Fruit fly (Drosophila melanogaster): ENCODE data around the gene Tmf.
A peak's percentile ranks its signal among the peaks of the same experiment; 100 is the strongest.

The Tmf gene

DNA sequence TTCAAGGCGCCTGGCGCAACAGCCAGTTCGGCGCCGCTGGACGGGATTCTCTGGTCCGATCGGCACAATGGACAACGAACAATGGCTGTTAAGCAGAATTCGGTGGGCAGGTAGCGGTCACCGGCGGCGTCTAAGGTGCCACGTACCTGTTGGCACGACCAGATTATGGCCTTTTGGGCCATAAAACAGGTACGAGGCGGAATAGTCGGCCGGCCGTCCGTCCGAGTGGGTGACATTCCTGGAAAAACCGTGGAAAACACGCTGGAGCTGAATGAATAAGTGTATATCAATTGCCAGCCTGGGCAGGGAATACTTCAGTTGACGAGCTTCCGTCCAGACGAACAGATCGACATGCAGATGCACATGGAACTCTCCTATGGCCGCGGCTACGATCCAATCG is 21.2 kb upstream of the Tmf start, which contains the start of gene Atx-1:
Atx-1 (plus strand) TSS at position 301 of the 400 bp plus-strand sequence.
- TF ChIP-seq CG17801 (GFP tag; optimal IDR thresholded peaks at IDR 0.05; ENCODE audit: partially characterized antibody) = no peak

DNA sequence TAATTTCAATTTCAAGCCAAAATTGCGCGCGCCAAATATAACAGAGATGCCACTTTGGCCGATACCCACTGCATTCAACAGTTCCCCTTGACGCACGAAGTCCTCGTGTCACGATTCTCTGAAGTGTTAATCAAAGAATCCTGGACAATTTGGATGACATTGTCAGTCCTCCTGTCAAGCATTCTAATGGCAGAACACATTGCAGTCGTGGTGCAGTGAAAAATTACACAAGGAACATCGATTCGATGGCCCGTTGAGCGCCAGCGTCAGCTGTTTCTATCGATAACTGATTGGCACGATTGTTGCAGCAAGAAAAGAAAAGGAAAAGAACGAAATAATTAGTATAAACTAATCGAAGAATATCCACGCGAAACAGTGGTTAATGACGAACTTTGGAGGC is 19.9 kb upstream of the Tmf start, which contains the start of gene nonC:
nonC (plus strand) TSS at position 294 of the 400 bp plus-strand sequence.
- peak; percentile 57 for TF ChIP-seq CG17801 (GFP tag; optimal IDR thresholded peaks at IDR 0.05; ENCODE audit: partially characterized antibody)

DNA sequence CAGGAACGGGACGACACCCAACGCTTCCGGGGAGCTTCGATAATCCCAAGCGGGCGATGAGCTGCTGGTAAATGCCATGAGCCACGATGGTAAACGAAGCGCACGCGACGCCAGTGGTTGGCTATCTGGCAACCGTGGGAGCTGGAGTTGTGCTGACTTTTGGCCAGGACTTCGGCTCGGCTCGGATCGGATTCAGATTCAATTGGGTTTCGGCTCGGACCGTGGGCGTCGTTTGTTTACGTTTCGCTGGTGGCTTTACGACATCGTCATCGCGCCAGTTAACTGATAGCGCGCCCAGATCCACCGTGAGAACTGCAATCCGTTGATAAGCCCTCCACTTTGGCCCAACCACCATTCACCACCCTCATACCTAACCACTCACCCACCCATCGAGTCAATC is 11.6 kb upstream of the Tmf start, which contains the start of gene mAChR-C:
mAChR-C (minus strand) TSS at position 101 of the 400 bp plus-strand sequence.
- no peak for TF ChIP-seq CG17801 (GFP tag; optimal IDR thresholded peaks at IDR 0.05; ENCODE audit: partially characterized antibody)

DNA sequence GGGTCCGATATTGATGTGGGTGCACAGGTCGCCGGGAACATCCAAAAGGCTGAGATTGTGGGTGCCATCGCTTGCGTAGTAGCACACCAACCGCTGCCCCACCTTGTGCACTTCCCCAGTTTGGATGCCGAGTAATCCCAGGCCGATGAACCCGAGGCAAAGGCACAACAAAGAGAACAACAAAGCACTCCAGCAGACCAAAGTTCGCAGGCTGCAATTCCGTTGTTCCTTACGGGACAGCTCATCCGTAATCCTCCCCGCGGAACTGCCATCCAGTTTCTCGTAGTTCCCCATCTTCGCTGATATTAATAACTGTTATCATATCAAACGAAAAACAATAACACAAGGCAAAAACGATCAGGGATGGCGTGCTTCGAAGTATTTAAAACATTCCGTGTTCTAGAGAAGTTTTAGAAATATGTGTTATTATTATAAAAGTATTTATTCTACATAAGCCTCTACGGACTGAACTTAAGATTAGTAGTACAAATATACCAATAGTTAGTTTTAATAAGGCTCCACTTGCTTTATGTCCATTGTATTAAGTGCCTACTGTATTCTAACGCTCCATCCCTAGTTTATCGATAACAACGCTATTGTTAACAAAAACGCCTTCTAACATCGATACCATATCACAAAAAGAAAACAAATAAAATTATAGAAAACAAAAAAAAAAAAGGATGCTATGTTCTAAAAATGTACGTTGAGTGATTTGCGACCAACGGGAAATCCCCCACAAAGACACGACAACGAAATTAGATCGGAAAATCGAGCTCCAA is 5.2 kb downstream of the Tmf start, which contains the start of the genes Cht11 and CG4558:
Cht11 (minus strand) TSS at position 340 of the 779 bp plus-strand sequence.
CG4558 (plus strand) TSS at position 593 of the 779 bp plus-strand sequence.
- peak; percentile 97 for TF ChIP-seq CG17801 (GFP tag; optimal IDR thresholded peaks at IDR 0.05; ENCODE audit: partially characterized antibody)

- peak; percentile 93 for TF ChIP-seq CG17801 (GFP tag; optimal IDR thresholded peaks at IDR 0.05; ENCODE audit: partially characterized antibody)
Observed at dm6 chrX:6852574-6852973, 8.4 kb downstream of the Tmf start.

- no peak for TF ChIP-seq CG17801 (GFP tag; optimal IDR thresholded peaks at IDR 0.05; ENCODE audit: partially characterized antibody)
Observed at dm6 chrX:6853384-6853783, 9.2 kb downstream of the Tmf start.

DNA sequence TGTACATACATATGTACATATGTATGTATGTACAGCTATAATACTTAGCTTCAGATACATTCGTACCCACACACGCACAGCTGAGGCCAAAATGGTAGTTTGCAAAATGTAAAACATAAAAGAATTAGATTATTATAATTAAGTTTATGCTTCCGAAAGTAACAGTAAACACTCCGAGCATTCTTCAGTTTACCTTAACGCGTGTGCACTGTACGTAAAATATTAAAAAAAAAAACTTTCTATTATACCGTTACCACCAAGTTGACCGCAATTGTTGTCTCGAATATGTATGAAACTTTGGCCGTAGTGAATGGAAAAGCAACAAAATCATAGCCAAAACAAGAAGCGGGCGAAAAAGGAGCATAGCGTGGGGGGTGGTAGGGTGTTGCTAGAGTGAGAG is 10.4 kb downstream of the Tmf start:
- peak; percentile 0 for TF ChIP-seq CG17801 (GFP tag; optimal IDR thresholded peaks at IDR 0.05; ENCODE audit: partially characterized antibody)

dm6 chrX:6855366-6856200 is 11.4 kb downstream of the Tmf start:
- TF ChIP-seq CG17801 (GFP tag; optimal IDR thresholded peaks at IDR 0.05; ENCODE audit: partially characterized antibody) = no peak

DNA sequence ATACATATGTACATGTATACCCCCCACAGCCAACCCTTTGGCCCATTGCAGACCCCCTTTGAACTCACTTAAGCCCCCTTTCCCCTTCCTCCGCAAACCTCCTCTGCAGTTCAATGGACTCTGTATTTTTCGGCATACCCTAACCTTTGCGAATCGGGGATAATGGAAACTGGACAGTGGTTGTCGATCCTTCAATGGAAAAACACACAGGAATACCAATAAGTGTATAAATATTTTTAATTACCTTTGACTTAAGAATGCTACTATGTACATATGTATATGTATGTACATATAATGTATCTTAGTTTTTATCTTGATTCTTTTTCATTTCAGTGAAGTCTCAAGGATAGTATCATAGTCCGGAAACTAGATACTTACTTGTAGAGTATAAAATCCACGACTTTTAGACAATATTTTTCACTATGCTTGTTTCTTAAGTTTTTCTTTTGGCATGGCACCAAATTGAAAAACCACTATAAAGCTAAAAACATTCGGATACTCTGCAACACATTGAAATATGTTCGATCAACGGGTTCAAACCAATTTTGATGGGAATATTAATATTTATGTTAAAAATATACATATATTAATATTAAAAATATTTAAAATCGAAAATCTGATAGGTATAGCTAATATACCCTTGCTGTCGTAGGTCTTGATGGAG is 12.3 kb downstream of the Tmf start:
- peak; percentile 84 for TF ChIP-seq CG17801 (GFP tag; optimal IDR thresholded peaks at IDR 0.05; ENCODE audit: partially characterized antibody)

DNA sequence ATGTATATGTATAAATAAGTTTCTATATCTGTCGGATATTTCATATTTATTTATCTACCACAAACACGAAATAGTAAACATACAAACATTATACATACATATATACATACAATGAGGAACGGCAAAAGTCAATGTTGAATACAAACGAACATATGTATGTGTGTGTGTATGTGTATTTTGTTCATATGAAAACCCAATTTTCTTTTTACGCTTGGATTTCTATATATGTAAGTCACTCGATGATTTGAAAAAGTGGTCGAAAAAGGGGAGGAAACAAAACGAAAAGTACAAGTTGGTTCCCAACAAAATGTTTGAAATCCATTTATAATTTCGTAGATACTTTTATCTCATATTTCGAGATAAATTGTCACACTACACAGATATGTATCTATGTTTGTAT is 13.1 kb downstream of the Tmf start:
- no peak for TF ChIP-seq CG17801 (GFP tag; optimal IDR thresholded peaks at IDR 0.05; ENCODE audit: partially characterized antibody)

DNA sequence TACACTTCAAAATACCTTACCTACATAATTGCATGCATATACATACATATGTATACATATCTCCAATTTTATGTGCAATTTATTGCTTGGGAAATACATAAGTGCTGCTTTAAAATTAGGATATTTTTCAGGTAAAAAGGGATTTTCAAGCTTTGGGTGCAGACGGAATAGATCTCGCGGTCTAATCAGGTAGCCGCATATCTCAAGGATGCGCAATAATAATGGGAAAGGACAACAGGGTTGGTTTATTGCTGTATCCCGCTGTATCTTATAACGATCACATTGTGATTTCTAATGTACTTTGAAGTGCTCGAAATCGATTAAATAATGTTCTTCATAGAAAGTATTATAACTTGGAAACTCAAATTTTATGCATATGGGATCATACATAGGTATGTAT is 13.6 kb downstream of the Tmf start:
- TF ChIP-seq CG17801 (GFP tag; optimal IDR thresholded peaks at IDR 0.05; ENCODE audit: partially characterized antibody) = no peak

DNA sequence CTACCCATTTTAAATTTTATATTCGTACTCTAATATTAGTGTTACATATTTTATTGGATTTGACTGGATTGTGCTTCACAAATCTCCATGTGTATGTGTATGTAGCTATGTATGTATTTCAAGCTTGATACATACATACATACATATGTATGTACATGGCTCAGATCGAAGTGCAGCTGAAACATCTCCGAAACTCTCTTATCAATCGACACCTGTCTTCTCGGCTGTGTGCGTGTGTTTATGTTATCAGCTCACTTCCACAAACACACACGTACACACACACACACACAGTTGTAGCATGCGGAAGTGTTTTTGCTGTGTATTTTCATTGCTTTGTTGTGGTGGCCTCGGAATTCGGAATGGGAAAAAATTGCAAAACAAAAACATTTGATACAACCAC is 15.1 kb downstream of the Tmf start:
- TF ChIP-seq CG17801 (GFP tag; optimal IDR thresholded peaks at IDR 0.05; ENCODE audit: partially characterized antibody) = no peak

DNA sequence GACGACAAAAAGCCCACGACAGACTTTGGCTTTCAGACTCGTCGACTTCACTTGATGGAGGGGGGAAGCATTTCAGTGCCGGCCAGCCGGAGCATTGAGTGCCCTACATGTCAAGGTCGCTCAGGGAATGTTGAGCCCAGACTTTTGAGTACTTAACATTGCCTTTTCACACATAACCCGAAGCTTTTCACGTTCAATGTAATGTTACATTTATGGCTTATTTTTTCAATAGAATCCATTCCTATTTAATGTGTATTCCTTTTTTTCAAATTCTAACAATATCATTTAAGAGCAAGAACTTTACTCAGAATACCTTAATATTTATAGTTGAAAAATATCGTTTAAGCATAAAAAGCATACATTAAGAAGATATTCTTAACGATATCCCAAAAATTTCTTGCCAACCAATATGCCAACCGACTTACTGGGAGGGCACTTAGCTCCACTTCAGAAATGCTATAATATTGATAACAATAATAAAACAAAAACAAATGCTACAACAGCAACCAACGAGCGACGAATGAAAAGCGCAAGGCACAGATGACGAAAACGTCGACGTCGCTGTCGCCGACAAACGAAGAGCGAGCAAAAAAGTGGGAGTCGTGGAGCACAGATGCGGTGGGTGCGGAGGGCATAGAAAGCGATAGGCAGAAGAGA is 15.7 kb downstream of the Tmf start:
- peak; percentile 81 for TF ChIP-seq CG17801 (GFP tag; optimal IDR thresholded peaks at IDR 0.05; ENCODE audit: partially characterized antibody)

dm6 chrX:6860413-6861089 is 16.4 kb downstream of the Tmf start:
- no peak for TF ChIP-seq CG17801 (GFP tag; optimal IDR thresholded peaks at IDR 0.05; ENCODE audit: partially characterized antibody)

Measured in ovary, adult (tissue).